Fruit fly (Drosophila melanogaster): Measurements from ENCODE around the gene Parp1.
A peak's percentile ranks its signal among the peaks of the same experiment; 100 is the strongest.

Gene Parp1

dm6 chr3R:3622867-3623266 is 36.0 kb upstream of the Parp1 start, which contains the start of gene Alg-2 (continued):
- TF ChIP-seq CG18262 (tag; optimal IDR thresholded peaks at IDR 0.05) (no peak), ssp (GFP tag; IDR thresholded peaks at IDR 0.05) (peak; percentile 100), z (GFP tag; IDR thresholded peaks at IDR 0.05) (no peak), zen2 (GFP tag; IDR thresholded peaks at IDR 0.05; ENCODE audit: partially characterized antibody) (no peak), Lhr (GFP tag; optimal IDR thresholded peaks at IDR 0.05) (peak; percentile 76), hb (GFP tag; IDR thresholded peaks at IDR 0.05; ENCODE audit: partially characterized antibody) (no peak), CG7357 (GFP tag; IDR thresholded peaks at IDR 0.05) (peak; percentile 96), CG15696 (tag; optimal IDR thresholded peaks at IDR 0.05) (no peak)

dm6 chr3R:3620599-3621380 is 33.9 kb upstream of the Parp1 start:
- TF ChIP-seq CG31365 (tag; optimal IDR thresholded peaks at IDR 0.05): no peak
- TF ChIP-seq H2.0 (GFP tag; IDR thresholded peaks at IDR 0.05): no peak
- TF ChIP-seq CG15479 (GFP tag; optimal IDR thresholded peaks at IDR 0.05): peak; percentile 95
- TF ChIP-seq CG15011 (GFP tag; optimal IDR thresholded peaks at IDR 0.05): no peak
- TF ChIP-seq CG11560 (tag; IDR thresholded peaks at IDR 0.05): no peak
- no peak for TF ChIP-seq CG4360 (GFP tag; IDR thresholded peaks at IDR 0.05)
- no peak for TF ChIP-seq Mrtf (GFP tag; IDR thresholded peaks at IDR 0.05)
- TF ChIP-seq ash1 (GFP tag; optimal IDR thresholded peaks at IDR 0.05): no peak
- no peak for TF ChIP-seq CG32767 (GFP tag; IDR thresholded peaks at IDR 0.05)
- no peak for TF ChIP-seq shn (GFP tag; optimal IDR thresholded peaks at IDR 0.05)
- no peak for TF ChIP-seq slbo (GFP tag; IDR thresholded peaks at IDR 0.05)
- TF ChIP-seq vfl (GFP tag; optimal IDR thresholded peaks at IDR 0.05): no peak
- TF ChIP-seq CG11398 (GFP tag; optimal IDR thresholded peaks at IDR 0.05): no peak
- TF ChIP-seq NFAT (GFP tag; IDR thresholded peaks at IDR 0.05): no peak
- TF ChIP-seq sd (tag; optimal IDR thresholded peaks at IDR 0.05): no peak
- TF ChIP-seq zen2 (GFP tag; IDR thresholded peaks at IDR 0.05; ENCODE audit: partially characterized antibody): no peak
- no peak for TF ChIP-seq E2f2 (GFP tag; IDR thresholded peaks at IDR 0.05)
- no peak for TF ChIP-seq Neu2 (GFP tag; optimal IDR thresholded peaks at IDR 0.05; ENCODE audit: borderline replicate concordance)
- TF ChIP-seq sob (GFP tag; IDR thresholded peaks at IDR 0.05): no peak
- TF ChIP-seq dimm (GFP tag; IDR thresholded peaks at IDR 0.05): no peak
- TF ChIP-seq HmgD (GFP tag; optimal IDR thresholded peaks at IDR 0.05): no peak
- TF ChIP-seq esg (GFP tag; conservative IDR thresholded peaks at IDR 0.05): no peak
- TF ChIP-seq ap (GFP tag; IDR thresholded peaks at IDR 0.05): no peak
- TF ChIP-seq mam (GFP tag; optimal IDR thresholded peaks at IDR 0.05): no peak
- no peak for TF ChIP-seq BEAF-32 (GFP tag; optimal IDR thresholded peaks at IDR 0.05)
- TF ChIP-seq ac (GFP tag; optimal IDR thresholded peaks at IDR 0.05): no peak
- no peak for TF ChIP-seq pb (GFP tag; optimal IDR thresholded peaks at IDR 0.05)
- peak; percentile 87 for TF ChIP-seq CG1024 (GFP tag; IDR thresholded peaks at IDR 0.05)
- no peak for TF ChIP-seq CG6272 (GFP tag; IDR thresholded peaks at IDR 0.05)
- TF ChIP-seq CG18476 (GFP tag; optimal IDR thresholded peaks at IDR 0.05): no peak
- TF ChIP-seq CG18764 (GFP tag; optimal IDR thresholded peaks at IDR 0.05): no peak
- no peak for TF ChIP-seq maf-S (GFP tag; optimal IDR thresholded peaks at IDR 0.05)
- no peak for TF ChIP-seq ab (GFP tag; optimal IDR thresholded peaks at IDR 0.05)
- no peak for TF ChIP-seq CG10321 (GFP tag; IDR thresholded peaks at IDR 0.05)
- peak; percentile 89 for TF ChIP-seq CG17802 (tag; optimal IDR thresholded peaks at IDR 0.05)
- TF ChIP-seq hth (optimal IDR thresholded peaks at IDR 0.05): no peak
- no peak for TF ChIP-seq CG10543 (GFP tag; optimal IDR thresholded peaks at IDR 0.05)
- TF ChIP-seq CG8290 (GFP tag; optimal IDR thresholded peaks at IDR 0.05): no peak
- TF ChIP-seq CG8290 (tag; optimal IDR thresholded peaks at IDR 0.05): no peak
- no peak for TF ChIP-seq CG8944 (GFP tag; optimal IDR thresholded peaks at IDR 0.05)
- no peak for TF ChIP-seq sna (GFP tag; IDR thresholded peaks at IDR 0.05; ENCODE audit: partially characterized antibody)
- TF ChIP-seq fu2 (GFP tag; optimal IDR thresholded peaks at IDR 0.05): no peak
- TF ChIP-seq CG30020 (tag; optimal IDR thresholded peaks at IDR 0.05): peak; percentile 89
- TF ChIP-seq hb (GFP tag; IDR thresholded peaks at IDR 0.05; ENCODE audit: partially characterized antibody): no peak
- peak; percentile 74 for TF ChIP-seq CG7357 (GFP tag; IDR thresholded peaks at IDR 0.05)
